Fruit fly (Drosophila melanogaster) whole organism: ENCODE measurements around the gene Sld5.

ENCODE experiments used
- Dll ChIP-seq: fragments of >200 bp; optimal IDR thresholded peaks from 2 replicates; lab custom pipeline; 2017
- pan ChIP-seq: fragments of >200 bp; optimal IDR thresholded peaks from 2 replicates; lab custom pipeline; 2017
- psq ChIP-seq: fragments of >200 bp; optimal IDR thresholded peaks from 2 replicates; lab custom pipeline; 2017
- usp ChIP-seq: fragments of >200 bp; optimal IDR thresholded peaks from 2 replicates; lab custom pipeline; 2017; ENCODE audit warnings: missing biosample characterization, missing genetic modification characterization, mixed read lengths

DNA sequence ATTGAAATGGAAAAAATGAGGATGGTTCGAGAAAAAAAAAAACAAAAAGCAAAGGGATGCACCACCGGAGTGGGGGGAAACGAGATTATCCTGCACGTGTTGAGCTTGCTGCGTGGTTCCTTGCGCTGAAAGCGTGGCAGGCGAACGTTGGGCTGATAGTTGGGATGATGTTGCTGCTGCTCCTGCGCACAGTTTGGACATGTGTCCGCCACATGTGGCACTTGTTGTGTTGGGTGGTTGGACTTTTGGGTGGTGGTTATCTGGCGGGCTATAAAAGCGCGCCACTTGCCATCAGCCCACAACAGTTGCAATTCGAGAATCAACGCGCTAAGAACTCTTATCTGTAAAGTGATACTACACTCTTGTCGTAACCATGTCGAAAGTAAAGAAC is 23.7 kb downstream of the Sld5 start:
- TF ChIP-seq Dll (lab: Kevin White, UChicago) (no peak), usp (no peak), pan (lab: Kevin White, UChicago) (no peak), psq (lab: Kevin White, UChicago) (no peak)
